Fruit fly (Drosophila melanogaster) whole organism, prepupa: ENCODE measurements around the gene Mi-2.
A peak's percentile ranks its signal among the peaks of the same experiment; 100 is the strongest.

Experiments
- CG10631 ChIP-seq: fragments of 200-800 bp; sonication (Bioruptor generic); optimal IDR thresholded peaks from 2 replicates; lab custom pipeline; 2016; ENCODE audit warnings: missing biosample characterization, missing genetic modification characterization
- CG10669 ChIP-seq: fragments of 200-800 bp; sonication (Bioruptor generic); optimal IDR thresholded peaks from 3 replicates; lab custom pipeline; 2018; ENCODE audit warnings: missing biosample characterization, mild to moderate bottlenecking, missing genetic modification characterization, moderate library complexity
- CG11902 ChIP-seq: fragments of 200-800 bp; sonication (Bioruptor generic); optimal IDR thresholded peaks from 3 replicates; lab custom pipeline; 2016; ENCODE audit warnings: missing biosample characterization, missing genetic modification characterization
- CG15336 ChIP-seq: fragments of 200-800 bp; sonication (Bioruptor generic); IDR thresholded peaks from 2 replicates; pipeline ENCODE4 v1.3.6; 2022; ENCODE audit warnings: missing biosample characterization, missing genetic modification characterization
- CG1621 ChIP-seq: fragments of 200-800 bp; sonication (Bioruptor generic); optimal IDR thresholded peaks from 3 replicates; lab custom pipeline; 2018; ENCODE audit warnings: missing biosample characterization, mild to moderate bottlenecking, missing genetic modification characterization
- CG3032 ChIP-seq: fragments of 200-800 bp; optimal IDR thresholded peaks from 2 replicates; lab custom pipeline; 2019; ENCODE audit warnings: missing biosample characterization, mild to moderate bottlenecking, missing genetic modification characterization, moderate library complexity
- CG31627 ChIP-seq: fragments of 200-800 bp; sonication (Bioruptor generic); optimal IDR thresholded peaks from 3 replicates; lab custom pipeline; 2016; ENCODE audit warnings: missing biosample characterization, missing genetic modification characterization
- CG32006 ChIP-seq: fragments of 200-800 bp; sonication (Bioruptor generic); optimal IDR thresholded peaks from 3 replicates; lab custom pipeline; 2017; ENCODE audit warnings: missing biosample characterization, mild to moderate bottlenecking, missing genetic modification characterization
- CG34406 ChIP-seq: fragments of 200-800 bp; sonication (Bioruptor generic); optimal IDR thresholded peaks from 3 replicates; lab custom pipeline; 2016; ENCODE audit warnings: missing biosample characterization, missing genetic modification characterization
- CG3919 ChIP-seq: fragments of 200-800 bp; sonication (Bioruptor generic); optimal IDR thresholded peaks from 3 replicates; lab custom pipeline; 2016; ENCODE audit warnings: missing biosample characterization, missing genetic modification characterization
- CG4318 ChIP-seq: fragments of 200-800 bp; sonication (Bioruptor generic); optimal IDR thresholded peaks from 3 replicates; lab custom pipeline; 2017; ENCODE audit warnings: missing biosample characterization, mild to moderate bottlenecking, missing genetic modification characterization
- CG6276 ChIP-seq: fragments of 200-800 bp; sonication (Bioruptor generic); optimal IDR thresholded peaks from 2 replicates; lab custom pipeline; 2017; ENCODE audit warnings: missing biosample characterization, mild to moderate bottlenecking, missing genetic modification characterization
- CG6792 ChIP-seq: fragments of 200-800 bp; sonication (Bioruptor generic); optimal IDR thresholded peaks from 3 replicates; lab custom pipeline; 2016; ENCODE audit warnings: missing biosample characterization, missing genetic modification characterization
- CG6808 ChIP-seq: fragments of 200-800 bp; sonication (Bioruptor generic); optimal IDR thresholded peaks from 3 replicates; lab custom pipeline; 2017; ENCODE audit warnings: missing biosample characterization, missing genetic modification characterization, mild to moderate bottlenecking, moderate library complexity, missing genetic modification reagents
- CG7368 ChIP-seq: fragments of 200-800 bp; sonication (Bioruptor generic); optimal IDR thresholded peaks from 3 replicates; lab custom pipeline; 2016; ENCODE audit warnings: missing biosample characterization, missing genetic modification characterization
- CG8119 ChIP-seq: fragments of 200-800 bp; sonication (Bioruptor generic); IDR thresholded peaks from 3 replicates; pipeline ENCODE4 v1.3.6; 2022; ENCODE audit warnings: missing biosample characterization, missing genetic modification characterization
- CG8319 ChIP-seq: fragments of 200-800 bp; sonication (Bioruptor generic); optimal IDR thresholded peaks from 3 replicates; lab custom pipeline; 2016; ENCODE audit warnings: missing biosample characterization, missing genetic modification characterization
- CG8632 ChIP-seq: fragments of 200-800 bp; sonication (Bioruptor generic); optimal IDR thresholded peaks from 3 replicates; lab custom pipeline; 2016; ENCODE audit warnings: missing biosample characterization, missing genetic modification characterization
- CG9139 ChIP-seq: fragments of 200-800 bp; sonication (Bioruptor generic); optimal IDR thresholded peaks from 3 replicates; lab custom pipeline; 2017; ENCODE audit warnings: missing biosample characterization, mild to moderate bottlenecking, missing genetic modification characterization
- Eip75B ChIP-seq: fragments of 200-800 bp; sonication (Bioruptor generic); optimal IDR thresholded peaks from 3 replicates; lab custom pipeline; 2016; ENCODE audit warnings: missing biosample characterization, missing genetic modification characterization
- Eip78C ChIP-seq: fragments of 200-800 bp; sonication (Bioruptor generic); peaks from one replicate; lab custom pipeline; 2016; ENCODE audit warnings: missing biosample characterization, missing genetic modification characterization
- Eip93F ChIP-seq: fragments of 200-800 bp; sonication (Bioruptor generic); optimal IDR thresholded peaks from 2 replicates; lab custom pipeline; 2016; ENCODE audit warnings: missing biosample characterization, mild to moderate bottlenecking, missing genetic modification characterization
- Ets21C ChIP-seq: fragments of 200-800 bp; sonication (Bioruptor generic); optimal IDR thresholded peaks from 3 replicates; lab custom pipeline; 2016; ENCODE audit warnings: missing biosample characterization, missing genetic modification characterization
- Ets96B ChIP-seq: fragments of 200-800 bp; optimal IDR thresholded peaks from 2 replicates; lab custom pipeline; 2019; ENCODE audit warnings: missing biosample characterization, mild to moderate bottlenecking, missing genetic modification characterization, moderate library complexity
- Gug ChIP-seq: fragments of 200-800 bp; sonication (Bioruptor generic); IDR thresholded peaks from 2 replicates; pipeline ENCODE4 v1.3.6; 2022; ENCODE audit warnings: missing biosample characterization, missing genetic modification characterization
- Hr39 ChIP-seq: fragments of 200-800 bp; sonication (Bioruptor generic); optimal IDR thresholded peaks from 2 replicates; lab custom pipeline; 2016; ENCODE audit warnings: missing biosample characterization, missing genetic modification characterization
- Hr4 ChIP-seq: fragments of 200-800 bp; sonication (Bioruptor generic); optimal IDR thresholded peaks from 3 replicates; lab custom pipeline; 2016; ENCODE audit warnings: missing biosample characterization, missing genetic modification characterization
- Met ChIP-seq: fragments of 200-800 bp; sonication (Bioruptor generic); optimal IDR thresholded peaks from 3 replicates; lab custom pipeline; 2016; ENCODE audit warnings: missing biosample characterization, missing genetic modification characterization
- OdsH ChIP-seq: fragments of 200-800 bp; sonication (Bioruptor generic); optimal IDR thresholded peaks from 3 replicates; lab custom pipeline; 2016; ENCODE audit warnings: missing biosample characterization, missing genetic modification characterization
- Smox ChIP-seq: fragments of 200-800 bp; sonication (Bioruptor generic); optimal IDR thresholded peaks from 3 replicates; lab custom pipeline; 2016; ENCODE audit warnings: missing biosample characterization, missing genetic modification characterization
- Sox102F ChIP-seq: fragments of 200-800 bp; sonication (Bioruptor generic); optimal IDR thresholded peaks from 2 replicates; lab custom pipeline; 2016; ENCODE audit warnings: missing biosample characterization, mild to moderate bottlenecking, missing genetic modification characterization
- Sox14 ChIP-seq: fragments of 200-800 bp; sonication (Bioruptor generic); optimal IDR thresholded peaks from 3 replicates; lab custom pipeline; 2016; ENCODE audit warnings: missing biosample characterization, missing genetic modification characterization
- Sox15 ChIP-seq: fragments of 200-800 bp; sonication (Bioruptor generic); optimal IDR thresholded peaks from 3 replicates; lab custom pipeline; 2016; ENCODE audit warnings: missing biosample characterization, missing genetic modification characterization
- achi ChIP-seq: fragments of 200-800 bp; sonication (Bioruptor generic); optimal IDR thresholded peaks from 3 replicates; lab custom pipeline; 2016; ENCODE audit warnings: missing biosample characterization, missing genetic modification characterization
- acj6 ChIP-seq: fragments of 200-800 bp; sonication (Bioruptor generic); optimal IDR thresholded peaks from 3 replicates; lab custom pipeline; 2016; ENCODE audit warnings: missing biosample characterization, missing genetic modification characterization
- cyc ChIP-seq: fragments of 200-800 bp; sonication (Bioruptor generic); optimal IDR thresholded peaks from 3 replicates; lab custom pipeline; 2016; ENCODE audit warnings: missing biosample characterization, missing genetic modification characterization
- dsx ChIP-seq: fragments of 200-800 bp; optimal IDR thresholded peaks from 3 replicates; lab custom pipeline; 2019; ENCODE audit warnings: missing biosample characterization, mild to moderate bottlenecking, missing genetic modification characterization, moderate library complexity; ENCODE audit not compliant: poor library complexity, severe bottlenecking
- eg ChIP-seq: fragments of 200-800 bp; sonication (Bioruptor generic); IDR thresholded peaks from 3 replicates; pipeline ENCODE4 v1.3.6; 2022; ENCODE audit warnings: missing biosample characterization, missing genetic modification characterization
- esn ChIP-seq: fragments of 200-800 bp; sonication (Bioruptor generic); optimal IDR thresholded peaks from 2 replicates; lab custom pipeline; 2016; ENCODE audit warnings: missing biosample characterization, mild to moderate bottlenecking, missing genetic modification characterization, moderate library complexity
- lz ChIP-seq: fragments of 200-800 bp; sonication (Bioruptor generic); optimal IDR thresholded peaks from 3 replicates; lab custom pipeline; 2016; ENCODE audit warnings: missing biosample characterization, missing genetic modification characterization
- net ChIP-seq: fragments of 200-800 bp; sonication (Bioruptor generic); optimal IDR thresholded peaks from 3 replicates; lab custom pipeline; 2016; ENCODE audit warnings: missing biosample characterization, missing genetic modification characterization
- pdm3 ChIP-seq: fragments of 200-800 bp; sonication (Bioruptor generic); optimal IDR thresholded peaks from 3 replicates; lab custom pipeline; 2016; ENCODE audit warnings: missing biosample characterization, missing genetic modification characterization
- svp ChIP-seq: fragments of 200-800 bp; sonication (Bioruptor generic); peaks from one replicate; lab custom pipeline; 2016; ENCODE audit warnings: missing biosample characterization, missing genetic modification characterization
- topi ChIP-seq: fragments of 200-800 bp; sonication (Bioruptor generic); optimal IDR thresholded peaks from 3 replicates; lab custom pipeline; 2016; ENCODE audit warnings: missing biosample characterization, missing genetic modification characterization
- vri ChIP-seq: fragments of 200-800 bp; sonication (Bioruptor generic); optimal IDR thresholded peaks from 3 replicates; lab custom pipeline; 2016; ENCODE audit warnings: missing biosample characterization, mild to moderate bottlenecking, missing genetic modification characterization

Gene Mi-2

dm6 chr3L:19929051-19929718 lies 19.2 kb upstream of the Mi-2 start (continued):
- no peak for TF ChIP-seq CG8119
- TF ChIP-seq CG6808 (GFP tag; lab: Kevin White, UChicago): no peak
- TF ChIP-seq CG4318 (GFP tag; lab: Kevin White, UChicago): no peak
- TF ChIP-seq CG6276 (GFP tag; lab: Kevin White, UChicago): no peak
- peak; percentile 9 for TF ChIP-seq Eip75B (GFP tag; lab: Kevin White, UChicago)
- TF ChIP-seq Smox (GFP tag; lab: Kevin White, UChicago): peak; percentile 48
- no peak; the same call in 2 of the 3 replicates for TF ChIP-seq eg (GFP tag; lab: Robert Waterston, UW)
- peak; percentile 82 for TF ChIP-seq dsx (GFP tag; lab: Kevin White, UChicago)

DNA sequence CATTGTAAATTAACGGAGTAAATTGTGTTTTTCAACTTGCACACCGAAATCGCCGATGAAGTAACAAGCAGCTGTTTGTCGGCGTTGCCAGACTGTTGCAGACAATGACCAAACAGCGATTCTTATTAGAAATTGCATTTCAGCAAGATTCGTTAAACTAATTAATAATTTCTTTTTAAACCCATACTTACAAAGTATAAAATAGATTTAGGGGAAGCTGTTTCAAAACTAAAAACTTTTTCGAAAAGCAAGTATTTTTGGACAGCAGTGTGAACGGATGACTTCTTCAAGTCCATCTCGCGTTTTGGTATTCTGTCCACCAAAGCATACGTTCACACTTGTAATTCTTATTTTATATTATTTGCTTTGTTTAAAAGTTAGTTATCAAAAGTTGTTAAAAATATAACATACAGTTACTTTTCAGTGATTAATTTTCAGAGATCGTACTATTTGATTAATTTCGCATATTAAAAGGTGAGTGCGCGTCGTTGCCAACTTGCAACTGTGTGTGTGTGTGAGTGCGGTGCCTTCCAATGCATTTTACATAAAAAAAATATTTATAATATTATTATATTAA lies 18.5 kb upstream of the Mi-2 start, which contains the start of the genes CG8004 and RhoGDI:
Gene CG8004 (minus strand): TSS at position 74 of the 577 bp plus-strand sequence.
Gene RhoGDI (plus strand): TSS at position 309 of the 577 bp plus-strand sequence.
- peak; percentile 78 for TF ChIP-seq pdm3
- peak; percentile 61 for TF ChIP-seq Met (GFP tag; lab: Kevin White, UChicago)
- peak; percentile 56 for TF ChIP-seq CG10631 (GFP tag; lab: Kevin White, UChicago)
- TF ChIP-seq Eip78C (GFP tag; lab: Kevin White, UChicago): peak; percentile 72
- peak; percentile 46 for TF ChIP-seq topi
- TF ChIP-seq esn (GFP tag; lab: Kevin White, UChicago): peak; percentile 64
- peak; percentile 59 for TF ChIP-seq CG3919 (GFP tag; lab: Kevin White, UChicago)
- peak; percentile 40 for TF ChIP-seq CG32006
- TF ChIP-seq CG6808 (GFP tag; lab: Kevin White, UChicago): no peak
- no peak for TF ChIP-seq CG8632 (GFP tag; lab: Kevin White, UChicago)
- TF ChIP-seq Eip93F: peak; percentile 31
- TF ChIP-seq CG1621 (tag; lab: Kevin White, UChicago): peak; percentile 7
- peak; percentile 47; the same call in 2 of the 3 replicates for TF ChIP-seq eg (GFP tag; lab: Robert Waterston, UW)
- peak; percentile 60 for TF ChIP-seq CG3032 (tag; lab: Kevin White, UChicago)
- no peak for TF ChIP-seq CG4318 (GFP tag; lab: Kevin White, UChicago)
- no peak for TF ChIP-seq CG7368 (GFP tag; lab: Kevin White, UChicago)
- TF ChIP-seq CG9139 (GFP tag; lab: Kevin White, UChicago): no peak
- TF ChIP-seq svp (GFP tag; lab: Kevin White, UChicago): peak; percentile 87
- peak; percentile 67 for TF ChIP-seq achi (GFP tag; lab: Kevin White, UChicago)
- TF ChIP-seq Hr4 (GFP tag; lab: Kevin White, UChicago): peak; percentile 76
- TF ChIP-seq Hr39 (GFP tag; lab: Kevin White, UChicago): peak; percentile 69
- TF ChIP-seq CG8319 (GFP tag; lab: Kevin White, UChicago): no peak
- no peak for TF ChIP-seq Gug (GFP tag; lab: Robert Waterston, UW)
- TF ChIP-seq Sox15: peak; percentile 1
- peak; percentile 60 for TF ChIP-seq Ets21C
- peak; percentile 67 for TF ChIP-seq lz (GFP tag; lab: Kevin White, UChicago)
- TF ChIP-seq CG31627 (GFP tag; lab: Kevin White, UChicago): peak; percentile 77
- TF ChIP-seq Eip75B (GFP tag; lab: Kevin White, UChicago): peak; percentile 61
- TF ChIP-seq net (GFP tag; lab: Kevin White, UChicago): peak; percentile 22
- TF ChIP-seq Sox14 (GFP tag; lab: Kevin White, UChicago): peak; percentile 89
- no peak for TF ChIP-seq Ets96B (tag; lab: Kevin White, UChicago)
- peak; percentile 7 for TF ChIP-seq CG34406 (GFP tag; lab: Kevin White, UChicago)
- peak; percentile 53 for TF ChIP-seq CG15336 (GFP tag; lab: Robert Waterston, UW)
- TF ChIP-seq Smox (GFP tag; lab: Kevin White, UChicago): peak; percentile 75
- peak; percentile 96 for TF ChIP-seq vri (GFP tag; lab: Kevin White, UChicago)
- TF ChIP-seq CG10669 (GFP tag; lab: Kevin White, UChicago): peak; percentile 7
- peak; percentile 53 for TF ChIP-seq cyc (GFP tag; lab: Kevin White, UChicago)
- TF ChIP-seq OdsH (GFP tag; lab: Kevin White, UChicago): peak; percentile 63
- TF ChIP-seq acj6: peak; percentile 52
- TF ChIP-seq CG6792 (GFP tag; lab: Kevin White, UChicago): peak; percentile 52
- no peak for TF ChIP-seq CG11902 (GFP tag; lab: Kevin White, UChicago)
- TF ChIP-seq Sox102F (GFP tag; lab: Kevin White, UChicago): peak; percentile 11
- TF ChIP-seq, all 60 proteins: peak for 33
